6 fruit fly cellular contexts compared by ENCODE assay signal in the genomic region with DNA sequence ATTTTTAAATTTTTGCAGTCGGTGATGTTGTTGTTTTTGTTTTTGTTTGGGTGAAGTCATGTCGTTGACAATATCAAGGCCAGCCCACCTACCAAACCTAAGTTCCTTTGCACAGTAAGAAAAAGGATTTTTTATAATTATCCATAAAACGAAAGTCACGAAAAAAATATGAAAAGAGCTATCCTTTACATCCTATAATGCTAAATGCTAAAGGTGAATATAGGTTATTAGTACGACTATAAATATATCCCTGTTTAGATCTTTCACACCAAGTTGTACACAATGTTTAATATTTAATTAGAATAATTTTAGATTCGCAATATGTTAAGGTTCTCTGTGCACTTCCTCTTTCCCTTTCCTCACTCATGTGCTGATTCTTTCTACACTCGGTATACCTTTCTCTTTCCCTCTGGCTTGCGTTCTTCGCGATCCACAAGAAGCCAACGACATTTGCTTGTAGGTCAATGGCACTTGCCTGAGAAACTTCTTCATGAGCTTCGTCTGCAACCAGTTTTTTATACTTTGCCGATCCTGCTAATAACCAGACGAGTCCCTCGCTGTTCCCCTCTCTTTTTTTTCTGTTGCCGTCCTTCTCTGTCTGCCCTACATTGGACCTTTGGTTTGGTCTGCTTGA.
A peak's percentile ranks its signal among the peaks of the same experiment; 100 is the strongest.
TF ChIP-seq lines count a peak whose summit lies in the region.

No protein-coding gene starts in this region.

- TF ChIP-seq CTCF in whole organism, embryonic (GFP tag; optimal IDR thresholded peaks at IDR 0.05; lab: Kevin White, UChicago), result no peak

TF ChIP-seq in whole organism, 6 proteins besides CTCF, POLR2A, EP300 and RAD21:
- peak; percentile 91 to 95 for TF ChIP-seq EcR (GFP tag; optimal IDR thresholded peaks at IDR 0.05; lab: Kevin White, UChicago)
- TF ChIP-seq psq (optimal IDR thresholded peaks at IDR 0.05; lab: Kevin White, UChicago), result no peak

TF ChIP-seq in whole organism, adult, 20 proteins besides CTCF, POLR2A, EP300 and RAD21:
- TF ChIP-seq CG12768 (GFP tag; optimal IDR thresholded peaks at IDR 0.05; lab: Kevin White, UChicago) (no peak), cic (GFP tag; optimal IDR thresholded peaks at IDR 0.05; lab: Kevin White, UChicago) (no peak), bab1 (GFP tag; optimal IDR thresholded peaks at IDR 0.05; lab: Kevin White, UChicago) (no peak), pad (GFP tag; optimal IDR thresholded peaks at IDR 0.05; lab: Kevin White, UChicago) (no peak), ovo (GFP tag; optimal IDR thresholded peaks at IDR 0.05; lab: Kevin White, UChicago) (no peak), kay (GFP tag; lab: Kevin White, UChicago; ENCODE audit: borderline replicate concordance) (peak; percentile 39), CG14711 (tag; optimal IDR thresholded peaks at IDR 0.05; lab: Kevin White, UChicago) (no peak), Crg-1 (GFP tag; optimal IDR thresholded peaks at IDR 0.05; lab: Kevin White, UChicago) (no peak), CG11617 (GFP tag; optimal IDR thresholded peaks at IDR 0.05; lab: Kevin White, UChicago) (no peak)

TF ChIP-seq in whole organism, embryonic, 481 proteins besides CTCF, POLR2A, EP300 and RAD21:
- 0 out of 2 replicates have a peak, but pooled peaks have one; percentile 10 for TF ChIP-seq CG4360 (GFP tag; IDR thresholded peaks at IDR 0.05; lab: Robert Waterston, UW)
- TF ChIP-seq eyg (GFP tag; optimal IDR thresholded peaks at IDR 0.05; lab: Kevin White, UChicago), result no peak
- TF ChIP-seq nom (GFP tag; optimal IDR thresholded peaks at IDR 0.05; lab: Kevin White, UChicago), result peak; percentile 16
- TF ChIP-seq Dek (tag; optimal IDR thresholded peaks at IDR 0.05; lab: Kevin White, UChicago), result no peak
- TF ChIP-seq corto (GFP tag; optimal IDR thresholded peaks at IDR 0.05; lab: Kevin White, UChicago), result peak; percentile 28
- TF ChIP-seq CG1529 (GFP tag; optimal IDR thresholded peaks at IDR 0.05; lab: Kevin White, UChicago), result no peak
- no peak for TF ChIP-seq Hand (GFP tag; optimal IDR thresholded peaks at IDR 0.05; lab: Kevin White, UChicago)
- peak; percentile 15 for TF ChIP-seq lbe (GFP tag; optimal IDR thresholded peaks at IDR 0.05; lab: Kevin White, UChicago)
- no peak for TF ChIP-seq tio (GFP tag; optimal IDR thresholded peaks at IDR 0.05; lab: Kevin White, UChicago)
- TF ChIP-seq Sin3A (optimal IDR thresholded peaks at IDR 0.05; lab: Kevin White, UChicago), result no peak
- peak in 1 of 2 experiments; percentile 68 for TF ChIP-seq bsh (GFP tag; optimal IDR thresholded peaks at IDR 0.05; lab: Kevin White, UChicago)
- no peak for TF ChIP-seq sens-2 (GFP tag; IDR thresholded peaks at IDR 0.05; lab: Robert Waterston, UW)
- no peak for TF ChIP-seq CG17829 (tag; optimal IDR thresholded peaks at IDR 0.05; lab: Kevin White, UChicago)

TF ChIP-seq in whole organism, prepupa, 60 proteins besides CTCF, POLR2A, EP300 and RAD21 (continues in another document):
- TF ChIP-seq CG10631 (GFP tag; optimal IDR thresholded peaks at IDR 0.05; lab: Kevin White, UChicago) (peak; percentile 84), Smox (GFP tag; optimal IDR thresholded peaks at IDR 0.05; lab: Kevin White, UChicago) (peak; percentile 29), achi (GFP tag; optimal IDR thresholded peaks at IDR 0.05; lab: Kevin White, UChicago) (peak; percentile 67), CG8119 (GFP tag; IDR thresholded peaks at IDR 0.05; lab: Robert Waterston, UW) (no peak), Eip75B (GFP tag; optimal IDR thresholded peaks at IDR 0.05; lab: Kevin White, UChicago) (peak; percentile 81), CG10669 (GFP tag; optimal IDR thresholded peaks at IDR 0.05; lab: Kevin White, UChicago) (peak; percentile 88), Hr39 (GFP tag; optimal IDR thresholded peaks at IDR 0.05; lab: Kevin White, UChicago) (peak; percentile 51), CG7368 (GFP tag; optimal IDR thresholded peaks at IDR 0.05; lab: Kevin White, UChicago) (peak; percentile 16), Sox15 (GFP tag; optimal IDR thresholded peaks at IDR 0.05; lab: Kevin White, UChicago) (peak; percentile 14), CG6808 (GFP tag; optimal IDR thresholded peaks at IDR 0.05; lab: Kevin White, UChicago) (peak; percentile 90), salr (GFP tag; optimal IDR thresholded peaks at IDR 0.05; lab: Kevin White, UChicago) (peak; percentile 53 to 79), acj6 (GFP tag; optimal IDR thresholded peaks at IDR 0.05; lab: Kevin White, UChicago) (peak; percentile 76), ss (GFP tag; optimal IDR thresholded peaks at IDR 0.05; lab: Kevin White, UChicago) (peak; percentile 73 to 84), Lpt (GFP tag; optimal IDR thresholded peaks at IDR 0.05; lab: Kevin White, UChicago) (no peak), CG11294 (GFP tag; IDR thresholded peaks at IDR 0.05; lab: Robert Waterston, UW) (no peak), CG8319 (GFP tag; optimal IDR thresholded peaks at IDR 0.05; lab: Kevin White, UChicago) (peak; percentile 9), pdm3 (GFP tag; optimal IDR thresholded peaks at IDR 0.05; lab: Kevin White, UChicago) (peak; percentile 72), lz (GFP tag; optimal IDR thresholded peaks at IDR 0.05; lab: Kevin White, UChicago) (peak; percentile 61), fkh (GFP tag; optimal IDR thresholded peaks at IDR 0.05; lab: Kevin White, UChicago) (no peak), CG4318 (GFP tag; optimal IDR thresholded peaks at IDR 0.05; lab: Kevin White, UChicago) (no peak), CG6854 (GFP tag; optimal IDR thresholded peaks at IDR 0.05; lab: Kevin White, UChicago) (peak; percentile 50)

TF ChIP-seq in whole organism, pupa, 21 proteins besides CTCF, POLR2A, EP300 and RAD21:
- TF ChIP-seq CG34367 (tag; optimal IDR thresholded peaks at IDR 0.05; lab: Kevin White, UChicago) (peak; percentile 88), CG12605 (GFP tag; IDR thresholded peaks at IDR 0.05; lab: Robert Waterston, UW) (no peak), EcR (GFP tag; optimal IDR thresholded peaks at IDR 0.05; lab: Kevin White, UChicago) (peak; percentile 99), Pif1B (GFP tag; optimal IDR thresholded peaks at IDR 0.05; lab: Kevin White, UChicago) (peak; percentile 68), Pif1A (GFP tag; optimal IDR thresholded peaks at IDR 0.05; lab: Kevin White, UChicago) (peak; percentile 76), Ets98B (GFP tag; IDR thresholded peaks at IDR 0.05; lab: Robert Waterston, UW) (no peak), rn (GFP tag; IDR thresholded peaks at IDR 0.05; lab: Robert Waterston, UW) (no peak), CG13204 (GFP tag; optimal IDR thresholded peaks at IDR 0.05; lab: Kevin White, UChicago) (peak; percentile 45), Snoo (tag; optimal IDR thresholded peaks at IDR 0.05; lab: Kevin White, UChicago) (peak; percentile 87), D1 (tag; optimal IDR thresholded peaks at IDR 0.05; lab: Kevin White, UChicago) (peak; percentile 86), CG4496 (GFP tag; IDR thresholded peaks at IDR 0.05; lab: Robert Waterston, UW) (no peak), CG15710 (tag; optimal IDR thresholded peaks at IDR 0.05; lab: Kevin White, UChicago) (peak; percentile 93), CG17806 (tag; optimal IDR thresholded peaks at IDR 0.05; lab: Kevin White, UChicago) (peak; percentile 93), CG8301 (tag; optimal IDR thresholded peaks at IDR 0.05; lab: Kevin White, UChicago) (peak; percentile 43), CG14655 (GFP tag; optimal IDR thresholded peaks at IDR 0.05; lab: Kevin White, UChicago) (peak; percentile 69), CG9948 (tag; optimal IDR thresholded peaks at IDR 0.05; lab: Kevin White, UChicago) (peak; percentile 94), CG8159 (tag; optimal IDR thresholded peaks at IDR 0.05; lab: Kevin White, UChicago) (peak; percentile 93), CG32121 (GFP tag; IDR thresholded peaks at IDR 0.05; lab: Robert Waterston, UW) (no peak), fd96Ca (GFP tag; IDR thresholded peaks at IDR 0.05; lab: Robert Waterston, UW) (no peak), gl (tag; optimal IDR thresholded peaks at IDR 0.05; lab: Kevin White, UChicago) (peak; percentile 67), CG10348 (GFP tag; IDR thresholded peaks at IDR 0.05; lab: Robert Waterston, UW) (no peak)
TF ChIP-seq in whole organism, pupa: peak in this region for 14.

TF ChIP-seq in whole organism, wandering third instar larva, 38 proteins besides CTCF, POLR2A, EP300 and RAD21 (continues in another document):
- TF ChIP-seq CG9705 (GFP tag; optimal IDR thresholded peaks at IDR 0.05; lab: Kevin White, UChicago) (peak; percentile 9), CG32264 (GFP tag; optimal IDR thresholded peaks at IDR 0.05; lab: Kevin White, UChicago) (peak; percentile 14), tai (GFP tag; optimal IDR thresholded peaks at IDR 0.05; lab: Kevin White, UChicago) (peak; percentile 29), Vsx2 (GFP tag; optimal IDR thresholded peaks at IDR 0.05; lab: Kevin White, UChicago; ENCODE audit: partially characterized antibody) (peak; percentile 85), Hnf4 (GFP tag; optimal IDR thresholded peaks at IDR 0.05; lab: Kevin White, UChicago) (peak; percentile 21), GATAd (GFP tag; optimal IDR thresholded peaks at IDR 0.05; lab: Kevin White, UChicago) (no peak), Sp1 (GFP tag; optimal IDR thresholded peaks at IDR 0.05; lab: Kevin White, UChicago) (peak; percentile 73), Rel (GFP tag; optimal IDR thresholded peaks at IDR 0.05; lab: Kevin White, UChicago) (peak; percentile 6), Rel (tag; optimal IDR thresholded peaks at IDR 0.05; lab: Kevin White, UChicago) (no peak), dsf (GFP tag; optimal IDR thresholded peaks at IDR 0.05; lab: Kevin White, UChicago; ENCODE audit: borderline replicate concordance) (no peak), lola (GFP tag; optimal IDR thresholded peaks at IDR 0.05; lab: Kevin White, UChicago) (no peak), Dif (GFP tag; optimal IDR thresholded peaks at IDR 0.05; lab: Kevin White, UChicago; ENCODE audit: partially characterized antibody) (peak; percentile 34), Mio (GFP tag; optimal IDR thresholded peaks at IDR 0.05; lab: Kevin White, UChicago) (no peak), foxo (GFP tag; optimal IDR thresholded peaks at IDR 0.05; lab: Kevin White, UChicago) (peak in 1 of 2 experiments; percentile 69), sage (GFP tag; optimal IDR thresholded peaks at IDR 0.05; lab: Kevin White, UChicago) (no peak), dmrt93B (GFP tag; optimal IDR thresholded peaks at IDR 0.05; lab: Kevin White, UChicago) (peak; percentile 49), Dfd (GFP tag; optimal IDR thresholded peaks at IDR 0.05; lab: Kevin White, UChicago) (no peak), h (GFP tag; optimal IDR thresholded peaks at IDR 0.05; lab: Kevin White, UChicago) (peak; percentile 83), dl (GFP tag; optimal IDR thresholded peaks at IDR 0.05; lab: Kevin White, UChicago; ENCODE audit: insufficient read depth in 1 of 2, partially characterized antibody in 2 of 2) (peak; percentile 2 to 9), woc (GFP tag; optimal IDR thresholded peaks at IDR 0.05; lab: Kevin White, UChicago) (peak; percentile 56), usp (GFP tag; optimal IDR thresholded peaks at IDR 0.05; lab: Kevin White, UChicago) (no peak), Hr83 (GFP tag; optimal IDR thresholded peaks at IDR 0.05; lab: Kevin White, UChicago; ENCODE audit: poor library complexity, severe bottlenecking) (peak; percentile 7), jim (GFP tag; optimal IDR thresholded peaks at IDR 0.05; lab: Kevin White, UChicago) (no peak), fru (GFP tag; optimal IDR thresholded peaks at IDR 0.05; lab: Kevin White, UChicago) (peak; percentile 73)
